Fruit fly (Drosophila melanogaster) whole organism, prepupa: Measurements from ENCODE around the gene CG6770.
A peak's percentile ranks its signal among the peaks of the same experiment; 100 is the strongest.

Experiments used
- Blimp-1 ChIP-seq: fragments of 200-800 bp; sonication (Bioruptor generic); optimal IDR thresholded peaks from 3 replicates; lab custom pipeline; 2017; ENCODE audit warnings: missing biosample characterization, missing genetic modification characterization, mild to moderate bottlenecking, moderate library complexity, missing genetic modification reagents
- CG10631 ChIP-seq: fragments of 200-800 bp; sonication (Bioruptor generic); optimal IDR thresholded peaks from 2 replicates; lab custom pipeline; 2016; ENCODE audit warnings: missing biosample characterization, missing genetic modification characterization
- CG10669 ChIP-seq: fragments of 200-800 bp; sonication (Bioruptor generic); optimal IDR thresholded peaks from 3 replicates; lab custom pipeline; 2018; ENCODE audit warnings: missing biosample characterization, mild to moderate bottlenecking, missing genetic modification characterization, moderate library complexity
- CG11294 ChIP-seq: fragments of 200-800 bp; sonication (Bioruptor generic); IDR thresholded peaks from 2 replicates; pipeline ENCODE4 v1.3.6; 2022; ENCODE audit warnings: missing biosample characterization, missing genetic modification characterization
- CG11762 ChIP-seq: fragments of 200-800 bp; sonication (Bioruptor generic); optimal IDR thresholded peaks from 3 replicates; lab custom pipeline; 2016; ENCODE audit warnings: missing biosample characterization, missing genetic modification characterization; ENCODE audit not compliant: insufficient read depth
- CG11902 ChIP-seq: fragments of 200-800 bp; sonication (Bioruptor generic); optimal IDR thresholded peaks from 3 replicates; lab custom pipeline; 2016; ENCODE audit warnings: missing biosample characterization, missing genetic modification characterization
- CG1621 ChIP-seq: fragments of 200-800 bp; sonication (Bioruptor generic); optimal IDR thresholded peaks from 3 replicates; lab custom pipeline; 2018; ENCODE audit warnings: missing biosample characterization, mild to moderate bottlenecking, missing genetic modification characterization
- CG32006 ChIP-seq: fragments of 200-800 bp; sonication (Bioruptor generic); optimal IDR thresholded peaks from 3 replicates; lab custom pipeline; 2017; ENCODE audit warnings: missing biosample characterization, mild to moderate bottlenecking, missing genetic modification characterization
- CG3919 ChIP-seq: fragments of 200-800 bp; sonication (Bioruptor generic); optimal IDR thresholded peaks from 3 replicates; lab custom pipeline; 2016; ENCODE audit warnings: missing biosample characterization, missing genetic modification characterization
- CG4318 ChIP-seq: fragments of 200-800 bp; sonication (Bioruptor generic); optimal IDR thresholded peaks from 3 replicates; lab custom pipeline; 2017; ENCODE audit warnings: missing biosample characterization, mild to moderate bottlenecking, missing genetic modification characterization
- CG6163 ChIP-seq: fragments of 200-800 bp; sonication (Bioruptor generic); IDR thresholded peaks from 3 replicates; pipeline ENCODE4 v1.3.6; 2022; ENCODE audit warnings: missing biosample characterization, missing genetic modification characterization
- CG6276 ChIP-seq: fragments of 200-800 bp; sonication (Bioruptor generic); optimal IDR thresholded peaks from 2 replicates; lab custom pipeline; 2017; ENCODE audit warnings: missing biosample characterization, mild to moderate bottlenecking, missing genetic modification characterization
- CG6792 ChIP-seq: fragments of 200-800 bp; sonication (Bioruptor generic); optimal IDR thresholded peaks from 3 replicates; lab custom pipeline; 2016; ENCODE audit warnings: missing biosample characterization, missing genetic modification characterization
- CG6808 ChIP-seq: fragments of 200-800 bp; sonication (Bioruptor generic); optimal IDR thresholded peaks from 3 replicates; lab custom pipeline; 2017; ENCODE audit warnings: missing biosample characterization, missing genetic modification characterization, mild to moderate bottlenecking, moderate library complexity, missing genetic modification reagents
- CG6854 ChIP-seq: fragments of 200-800 bp; sonication (Bioruptor generic); optimal IDR thresholded peaks from 2 replicates; lab custom pipeline; 2017; ENCODE audit warnings: missing biosample characterization, mild to moderate bottlenecking, missing genetic modification characterization
- CG7368 ChIP-seq: fragments of 200-800 bp; sonication (Bioruptor generic); optimal IDR thresholded peaks from 3 replicates; lab custom pipeline; 2016; ENCODE audit warnings: missing biosample characterization, missing genetic modification characterization
- CG8632 ChIP-seq: fragments of 200-800 bp; sonication (Bioruptor generic); optimal IDR thresholded peaks from 3 replicates; lab custom pipeline; 2016; ENCODE audit warnings: missing biosample characterization, missing genetic modification characterization
- Eip75B ChIP-seq: fragments of 200-800 bp; sonication (Bioruptor generic); optimal IDR thresholded peaks from 3 replicates; lab custom pipeline; 2016; ENCODE audit warnings: missing biosample characterization, missing genetic modification characterization
- Eip78C ChIP-seq: fragments of 200-800 bp; sonication (Bioruptor generic); peaks from one replicate; lab custom pipeline; 2016; ENCODE audit warnings: missing biosample characterization, missing genetic modification characterization
- Gug ChIP-seq: fragments of 200-800 bp; sonication (Bioruptor generic); IDR thresholded peaks from 2 replicates; pipeline ENCODE4 v1.3.6; 2022; ENCODE audit warnings: missing biosample characterization, missing genetic modification characterization
- Hr38 ChIP-seq: sonication (Bioruptor generic); optimal IDR thresholded peaks from 2 replicates; lab custom pipeline; 2016; ENCODE audit warnings: missing biosample characterization, missing genetic modification characterization
- Hr39 ChIP-seq: fragments of 200-800 bp; sonication (Bioruptor generic); optimal IDR thresholded peaks from 2 replicates; lab custom pipeline; 2016; ENCODE audit warnings: missing biosample characterization, missing genetic modification characterization
- Hr4 ChIP-seq: fragments of 200-800 bp; sonication (Bioruptor generic); optimal IDR thresholded peaks from 3 replicates; lab custom pipeline; 2016; ENCODE audit warnings: missing biosample characterization, missing genetic modification characterization
- Sox102F ChIP-seq: fragments of 200-800 bp; sonication (Bioruptor generic); optimal IDR thresholded peaks from 2 replicates; lab custom pipeline; 2016; ENCODE audit warnings: missing biosample characterization, mild to moderate bottlenecking, missing genetic modification characterization
- Sox15 ChIP-seq: fragments of 200-800 bp; sonication (Bioruptor generic); optimal IDR thresholded peaks from 3 replicates; lab custom pipeline; 2016; ENCODE audit warnings: missing biosample characterization, missing genetic modification characterization
- achi ChIP-seq: fragments of 200-800 bp; sonication (Bioruptor generic); optimal IDR thresholded peaks from 3 replicates; lab custom pipeline; 2016; ENCODE audit warnings: missing biosample characterization, missing genetic modification characterization
- acj6 ChIP-seq: fragments of 200-800 bp; sonication (Bioruptor generic); optimal IDR thresholded peaks from 3 replicates; lab custom pipeline; 2016; ENCODE audit warnings: missing biosample characterization, missing genetic modification characterization
- cyc ChIP-seq: fragments of 200-800 bp; sonication (Bioruptor generic); optimal IDR thresholded peaks from 3 replicates; lab custom pipeline; 2016; ENCODE audit warnings: missing biosample characterization, missing genetic modification characterization
- dsx ChIP-seq: fragments of 200-800 bp; optimal IDR thresholded peaks from 3 replicates; lab custom pipeline; 2019; ENCODE audit warnings: missing biosample characterization, mild to moderate bottlenecking, missing genetic modification characterization, moderate library complexity; ENCODE audit not compliant: poor library complexity, severe bottlenecking
- esn ChIP-seq: fragments of 200-800 bp; sonication (Bioruptor generic); optimal IDR thresholded peaks from 2 replicates; lab custom pipeline; 2016; ENCODE audit warnings: missing biosample characterization, mild to moderate bottlenecking, missing genetic modification characterization, moderate library complexity
- fd59A ChIP-seq: fragments of 200-800 bp; sonication (Bioruptor generic); optimal IDR thresholded peaks from 2 replicates; lab custom pipeline; 2017; ENCODE audit warnings: missing biosample characterization, mild to moderate bottlenecking, missing genetic modification characterization, missing genetic modification reagents
- fd85E ChIP-seq: fragments of 200-800 bp; sonication (Bioruptor generic); optimal IDR thresholded peaks from 3 replicates; lab custom pipeline; 2016; ENCODE audit warnings: missing biosample characterization, missing genetic modification characterization
- fkh ChIP-seq: fragments of 200-800 bp; sonication (Bioruptor generic); optimal IDR thresholded peaks from 3 replicates; lab custom pipeline; 2017; ENCODE audit warnings: missing biosample characterization, mild to moderate bottlenecking, missing genetic modification characterization, moderate library complexity
- net ChIP-seq: fragments of 200-800 bp; sonication (Bioruptor generic); optimal IDR thresholded peaks from 3 replicates; lab custom pipeline; 2016; ENCODE audit warnings: missing biosample characterization, missing genetic modification characterization
- pdm3 ChIP-seq: fragments of 200-800 bp; sonication (Bioruptor generic); optimal IDR thresholded peaks from 3 replicates; lab custom pipeline; 2016; ENCODE audit warnings: missing biosample characterization, missing genetic modification characterization
- salr ChIP-seq, 2 experiments: fragments of 200-800 bp; sonication (Bioruptor generic); optimal IDR thresholded peaks; 3 replicates each; lab custom pipeline; 2016 to 2018; ENCODE audit warnings: missing biosample characterization in 2 of 2, missing genetic modification characterization in 2 of 2, mild to moderate bottlenecking in 1 of 2
- spab ChIP-seq: fragments of 200-800 bp; sonication (Bioruptor generic); optimal IDR thresholded peaks from 2 replicates; lab custom pipeline; 2017; ENCODE audit warnings: missing biosample characterization, mild to moderate bottlenecking, missing genetic modification characterization, missing genetic modification reagents
- ss ChIP-seq, 2 experiments: fragments of 200-800 bp; sonication (Bioruptor generic); optimal IDR thresholded peaks; 2 replicates in 1 of 2; 3 replicates in 1 of 2; lab custom pipeline; 2017 to 2018; ENCODE audit warnings: mild to moderate bottlenecking in 2 of 2, missing biosample characterization in 2 of 2, missing genetic modification characterization in 2 of 2, moderate library complexity in 1 of 2
- svp ChIP-seq: fragments of 200-800 bp; sonication (Bioruptor generic); peaks from one replicate; lab custom pipeline; 2016; ENCODE audit warnings: missing biosample characterization, missing genetic modification characterization

Gene CG6770

dm6 chr2L:12006397-12007330 lies 39.3 kb downstream of the CG6770 start (continued):
- TF ChIP-seq Hr39 (GFP tag; lab: Kevin White, UChicago) (peak; percentile 70), CG3919 (GFP tag; lab: Kevin White, UChicago) (peak; percentile 83), cyc (GFP tag; lab: Kevin White, UChicago) (peak; percentile 82), CG6276 (GFP tag; lab: Kevin White, UChicago) (peak; percentile 83), Gug (GFP tag; lab: Robert Waterston, UW) (no peak), CG8632 (peak; percentile 92), CG11762 (GFP tag; lab: Kevin White, UChicago) (peak; percentile 84), CG6808 (peak; percentile 93), CG11294 (GFP tag; lab: Robert Waterston, UW) (no peak), CG10631 (GFP tag; lab: Kevin White, UChicago) (peak; percentile 93), esn (GFP tag; lab: Kevin White, UChicago) (peak; percentile 87), Eip75B (peak; percentile 90), spab (peak; percentile 90), fd59A (GFP tag; lab: Kevin White, UChicago) (peak; percentile 81), CG6163 (no peak), pdm3 (GFP tag; lab: Kevin White, UChicago) (peak; percentile 78), CG11902 (GFP tag; lab: Kevin White, UChicago) (peak; percentile 87), Sox102F (peak; percentile 52), achi (GFP tag; lab: Kevin White, UChicago) (peak; percentile 89)

DNA sequence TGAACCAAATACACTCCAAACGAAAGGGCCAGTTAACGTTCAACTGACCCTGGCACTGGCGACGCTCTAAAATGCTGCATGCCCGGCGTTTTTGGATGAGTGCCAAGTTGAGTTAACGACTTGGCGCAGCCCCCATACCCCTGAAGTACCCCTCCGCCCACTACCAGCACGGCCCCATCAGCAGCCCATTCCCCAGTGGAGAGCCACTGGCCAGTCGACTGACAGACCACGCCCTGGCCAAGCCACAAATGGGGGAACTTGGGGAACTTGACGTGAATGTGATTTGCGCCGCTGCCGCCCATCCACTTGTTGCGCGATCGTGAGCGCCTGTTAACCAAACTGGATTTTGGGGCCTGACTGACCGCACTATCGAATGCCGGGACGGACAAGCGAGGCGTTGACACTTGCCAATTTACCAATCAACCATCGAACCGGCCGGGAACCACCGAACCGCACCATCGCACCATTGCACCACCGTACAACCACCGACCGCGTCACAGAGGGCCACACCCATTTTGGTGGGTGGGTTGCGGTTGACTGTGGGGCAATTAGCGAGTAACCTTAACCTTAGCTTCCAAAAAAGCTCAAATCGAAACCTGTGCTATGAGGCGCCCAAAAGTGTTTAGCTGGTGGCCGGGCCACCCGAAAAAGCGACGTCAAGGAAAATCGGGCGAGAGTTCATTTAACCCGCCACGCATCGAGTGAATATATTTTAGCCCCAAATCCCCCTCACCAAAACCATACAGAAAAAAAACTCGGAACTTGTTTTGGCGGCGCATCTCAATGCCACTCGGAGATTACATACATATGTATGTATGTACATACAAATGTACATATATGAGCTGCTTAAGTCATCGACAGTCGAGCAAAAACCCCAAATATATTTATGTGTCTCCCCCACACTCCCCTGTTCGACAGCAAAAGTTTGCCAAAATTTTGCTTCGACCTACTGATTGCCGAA lies 40.2 kb downstream of the CG6770 start:
- TF ChIP-seq CG6276 (GFP tag; lab: Kevin White, UChicago) (peak; percentile 14), Eip75B (no peak), fkh (GFP tag; lab: Kevin White, UChicago) (no peak), Blimp-1 (GFP tag; lab: Kevin White, UChicago) (peak; percentile 81), CG6808 (no peak), CG6163 (no peak), CG6854 (GFP tag; lab: Kevin White, UChicago) (peak; percentile 55), svp (peak; percentile 93), CG1621 (tag; lab: Kevin White, UChicago) (peak; percentile 75), Sox102F (no peak), CG8632 (no peak), Hr38 (GFP tag; lab: Kevin White, UChicago) (no peak), dsx (GFP tag; lab: Kevin White, UChicago) (peak; percentile 80), Hr39 (GFP tag; lab: Kevin White, UChicago) (no peak), pdm3 (GFP tag; lab: Kevin White, UChicago) (no peak), Eip78C (GFP tag; lab: Kevin White, UChicago) (peak; percentile 56), CG7368 (GFP tag; lab: Kevin White, UChicago) (no peak)

- peak; percentile 3 for TF ChIP-seq acj6 (GFP tag; lab: Kevin White, UChicago)
- peak; percentile 99 for TF ChIP-seq fkh (GFP tag; lab: Kevin White, UChicago)
- TF ChIP-seq dsx (GFP tag; lab: Kevin White, UChicago): peak; percentile 57
- TF ChIP-seq fd85E (GFP tag; lab: Kevin White, UChicago): no peak
- TF ChIP-seq CG6276 (GFP tag; lab: Kevin White, UChicago): peak; percentile 28
- peak; percentile 18 for TF ChIP-seq net (GFP tag; lab: Kevin White, UChicago)
- no peak for TF ChIP-seq Hr4
- peak; percentile 4 to 11 for TF ChIP-seq salr (GFP tag; optimal IDR thresholded peaks at IDR 0.05; lab: Kevin White, UChicago)
- peak; percentile 99 for TF ChIP-seq CG1621 (tag; lab: Kevin White, UChicago)
- no peak for TF ChIP-seq CG4318 (GFP tag; lab: Kevin White, UChicago)
- TF ChIP-seq CG10669 (GFP tag; lab: Kevin White, UChicago): peak; percentile 9
- TF ChIP-seq CG32006 (GFP tag; lab: Kevin White, UChicago): peak; percentile 13
- TF ChIP-seq ss (GFP tag; optimal IDR thresholded peaks at IDR 0.05; lab: Kevin White, UChicago): peak in 1 of 2 experiments; percentile 55
- peak; percentile 38 for TF ChIP-seq fd59A (GFP tag; lab: Kevin White, UChicago)
- peak; percentile 32 for TF ChIP-seq CG6808
- peak; percentile 15 for TF ChIP-seq Eip75B
- no peak for TF ChIP-seq Sox15 (GFP tag; lab: Kevin White, UChicago)
- peak; percentile 17 for TF ChIP-seq CG6792 (GFP tag; lab: Kevin White, UChicago)
- peak; percentile 48 for TF ChIP-seq CG10631 (GFP tag; lab: Kevin White, UChicago)
- TF ChIP-seq cyc (GFP tag; lab: Kevin White, UChicago): no peak
- peak; percentile 22 for TF ChIP-seq svp
Measured at dm6 chr2L:12004211-12004979, 41.5 kb downstream of the CG6770 start.
